Fruit fly (Drosophila melanogaster): ENCODE data around the gene CG34282.

Gene CG34282

dm6 chr3R:18742358-18743269, 47.6 kb downstream of the CG34282 start (continued):
- TF ChIP-seq CG6792 (GFP tag; optimal IDR thresholded peaks at IDR 0.05), result no peak
- peak; percentile 79 for TF ChIP-seq topi (GFP tag; optimal IDR thresholded peaks at IDR 0.05)
- TF ChIP-seq CG8319 (GFP tag; optimal IDR thresholded peaks at IDR 0.05), result no peak
- TF ChIP-seq CG11902 (GFP tag; optimal IDR thresholded peaks at IDR 0.05), result peak; percentile 14
- peak; percentile 72 for TF ChIP-seq CG32006 (GFP tag; optimal IDR thresholded peaks at IDR 0.05)
- TF ChIP-seq CG10669 (GFP tag; optimal IDR thresholded peaks at IDR 0.05), result peak; percentile 30
- TF ChIP-seq CG31627 (GFP tag; optimal IDR thresholded peaks at IDR 0.05), result peak; percentile 67
- peak; percentile 45 for TF ChIP-seq Ets21C (GFP tag; optimal IDR thresholded peaks at IDR 0.05)
- peak; percentile 75 for TF ChIP-seq Smox (GFP tag; optimal IDR thresholded peaks at IDR 0.05)
- TF ChIP-seq CG1621 (tag; optimal IDR thresholded peaks at IDR 0.05), result no peak
- TF ChIP-seq CG3919 (GFP tag; optimal IDR thresholded peaks at IDR 0.05), result peak; percentile 52
- TF ChIP-seq Eip93F (GFP tag; optimal IDR thresholded peaks at IDR 0.05), result peak; percentile 30
- no peak for TF ChIP-seq fd59A (GFP tag; optimal IDR thresholded peaks at IDR 0.05)
- peak; percentile 21 for TF ChIP-seq CG34406 (GFP tag; optimal IDR thresholded peaks at IDR 0.05)
- TF ChIP-seq OdsH (GFP tag; optimal IDR thresholded peaks at IDR 0.05), result peak; percentile 49
- TF ChIP-seq CG11762 (GFP tag; optimal IDR thresholded peaks at IDR 0.05; ENCODE audit: insufficient read depth), result no peak
- peak; percentile 18 for TF ChIP-seq CG6276 (GFP tag; optimal IDR thresholded peaks at IDR 0.05)
- peak; percentile 66 for TF ChIP-seq cyc (GFP tag; optimal IDR thresholded peaks at IDR 0.05)
- TF ChIP-seq CG15336 (GFP tag; IDR thresholded peaks at IDR 0.05), result peak; percentile 64
- no peak for TF ChIP-seq Sox15 (GFP tag; optimal IDR thresholded peaks at IDR 0.05)
- peak; percentile 56 for TF ChIP-seq Hr4 (GFP tag; optimal IDR thresholded peaks at IDR 0.05)
- TF ChIP-seq vri (GFP tag; optimal IDR thresholded peaks at IDR 0.05), result peak; percentile 63
- TF ChIP-seq Met (GFP tag; optimal IDR thresholded peaks at IDR 0.05), result peak; percentile 69
- peak; percentile 1 for TF ChIP-seq CG16779 (tag; optimal IDR thresholded peaks at IDR 0.05)
- no peak for TF ChIP-seq Hr38 (GFP tag; optimal IDR thresholded peaks at IDR 0.05)
- peak; percentile 51 for TF ChIP-seq lz (GFP tag; optimal IDR thresholded peaks at IDR 0.05)
- peak; percentile 75 for TF ChIP-seq Sox14 (GFP tag; optimal IDR thresholded peaks at IDR 0.05)

DNA sequence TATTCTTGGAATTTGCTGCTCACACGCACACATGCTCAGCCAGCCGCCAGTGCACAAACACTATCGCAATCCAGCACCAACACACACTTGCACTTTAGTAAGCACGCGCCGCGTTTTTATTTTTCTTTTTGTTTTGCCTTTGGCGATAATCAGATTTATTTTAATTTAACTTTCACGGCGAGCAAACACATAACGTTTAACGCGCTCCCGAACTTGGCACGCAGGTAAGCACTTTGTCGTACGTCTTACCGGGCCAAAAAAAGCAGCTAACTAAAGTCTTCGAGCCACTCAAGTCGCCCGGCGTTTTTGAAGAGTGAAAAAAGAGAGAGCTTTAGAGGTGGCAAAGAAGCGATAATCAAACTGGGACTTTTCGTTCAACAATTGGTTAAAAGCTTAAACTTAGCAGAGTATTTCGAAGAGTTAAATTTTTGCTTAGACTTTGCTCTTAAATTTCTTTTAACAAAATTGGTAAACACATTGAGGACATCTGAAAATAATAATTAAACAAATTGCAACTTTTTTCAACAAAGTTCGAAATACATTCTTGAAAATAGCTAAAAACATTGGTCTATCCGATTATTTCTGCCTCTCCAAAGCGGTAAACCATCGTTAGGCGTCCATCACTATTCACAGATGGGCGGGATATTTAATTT, 48.3 kb downstream of the CG34282 start, which contains the start of gene Mekk1:
Mekk1 (minus strand) TSS at position 325 of the 653 bp plus-strand sequence.
- TF ChIP-seq vri (GFP tag; optimal IDR thresholded peaks at IDR 0.05), result no peak
- peak; percentile 70 for TF ChIP-seq Hr4 (GFP tag; optimal IDR thresholded peaks at IDR 0.05)
- peak; percentile 24 for TF ChIP-seq fd59A (GFP tag; optimal IDR thresholded peaks at IDR 0.05)
- TF ChIP-seq Ets96B (tag; optimal IDR thresholded peaks at IDR 0.05), result peak; percentile 32
- TF ChIP-seq lz (GFP tag; optimal IDR thresholded peaks at IDR 0.05), result peak; percentile 59
- peak; percentile 30 for TF ChIP-seq CG8319 (GFP tag; optimal IDR thresholded peaks at IDR 0.05)
- TF ChIP-seq Sox102F (GFP tag; optimal IDR thresholded peaks at IDR 0.05), result no peak
- TF ChIP-seq eg (GFP tag; IDR thresholded peaks at IDR 0.05), result peak; percentile 32; the same call in 2 of the 3 replicates
- TF ChIP-seq cyc (GFP tag; optimal IDR thresholded peaks at IDR 0.05), result peak; percentile 65
- TF ChIP-seq CG11762 (GFP tag; optimal IDR thresholded peaks at IDR 0.05; ENCODE audit: insufficient read depth), result peak; percentile 22
- TF ChIP-seq salr (GFP tag; optimal IDR thresholded peaks at IDR 0.05), result no peak
- TF ChIP-seq spab (GFP tag; optimal IDR thresholded peaks at IDR 0.05), result peak; percentile 4
- TF ChIP-seq CG8119 (GFP tag; IDR thresholded peaks at IDR 0.05), result peak; percentile 40; the same call in 1 of the 3 replicates
- TF ChIP-seq CG9139 (GFP tag; optimal IDR thresholded peaks at IDR 0.05), result no peak
- TF ChIP-seq Lpt (GFP tag; optimal IDR thresholded peaks at IDR 0.05), result peak; percentile 9
- TF ChIP-seq fkh (GFP tag; optimal IDR thresholded peaks at IDR 0.05), result no peak
- peak; percentile 36 for TF ChIP-seq dsx (GFP tag; optimal IDR thresholded peaks at IDR 0.05; ENCODE audit: poor library complexity, severe bottlenecking)
- TF ChIP-seq Hr39 (GFP tag; optimal IDR thresholded peaks at IDR 0.05), result peak; percentile 61
- no peak for TF ChIP-seq Smox (GFP tag; optimal IDR thresholded peaks at IDR 0.05)
- peak; percentile 7 for TF ChIP-seq net (GFP tag; optimal IDR thresholded peaks at IDR 0.05)
- TF ChIP-seq CG10669 (GFP tag; optimal IDR thresholded peaks at IDR 0.05), result peak; percentile 11
- TF ChIP-seq Ets21C (GFP tag; optimal IDR thresholded peaks at IDR 0.05), result peak; percentile 49
- TF ChIP-seq Hr38 (GFP tag; optimal IDR thresholded peaks at IDR 0.05), result no peak
- TF ChIP-seq dac (GFP tag; optimal IDR thresholded peaks at IDR 0.05), result no peak
- peak; percentile 12 for TF ChIP-seq CG11902 (GFP tag; optimal IDR thresholded peaks at IDR 0.05)
- peak; percentile 79 for TF ChIP-seq svp (GFP tag)
- TF ChIP-seq CG15336 (GFP tag; IDR thresholded peaks at IDR 0.05), result peak; percentile 38; the same call in 1 of the 2 replicates
- peak; percentile 61 for TF ChIP-seq pdm3 (GFP tag; optimal IDR thresholded peaks at IDR 0.05)
- 0 out of 2 replicates have a peak, but pooled peaks have one; percentile 30 for TF ChIP-seq Gug (GFP tag; IDR thresholded peaks at IDR 0.05)
- TF ChIP-seq CG6163 (GFP tag; IDR thresholded peaks at IDR 0.05), result 0 out of 3 replicates have a peak, but pooled peaks have one; percentile 40
- peak; percentile 58 for TF ChIP-seq CG6808 (GFP tag; optimal IDR thresholded peaks at IDR 0.05)

Data from whole organism, prepupa.